Worm (Caenorhabditis elegans) whole organism, young adult: ENCODE results near the gene C37C3.2.

ENCODE experiments used
- B0035.1 ChIP-seq: sonication (generic microtip); optimal IDR thresholded peaks from 2 replicates; lab custom pipeline; 2016; ENCODE audit warnings: missing genetic modification characterization, mild to moderate bottlenecking, missing compliant biosample characterization, missing genotype, missing genetic modification reagents
- C17E4.6 ChIP-seq: fragments of 200-800 bp; sonication (Bioruptor generic); IDR thresholded peaks from 2 replicates; pipeline ENCODE4 v1.3.6; 2022; ENCODE audit warnings: missing genetic modification reagents, missing genetic modification characterization, missing compliant biosample characterization
- F23B12.7 ChIP-seq: sonication (generic microtip); optimal IDR thresholded peaks from 2 replicates; lab custom pipeline; 2017; ENCODE audit warnings: missing genetic modification characterization, mild to moderate bottlenecking, missing compliant biosample characterization, antibody characterized with exemption, moderate library complexity; ENCODE audit not compliant: insufficient read depth
- F39B2.1 ChIP-seq: fragments of 200-800 bp; sonication (Bioruptor generic); IDR thresholded peaks from 2 replicates; pipeline ENCODE4 v1.3.6; 2022; ENCODE audit warnings: missing genetic modification reagents, missing genetic modification characterization, missing compliant biosample characterization
- T07F8.4 ChIP-seq: sonication (generic microtip); optimal IDR thresholded peaks from 2 replicates; lab custom pipeline; 2016; ENCODE audit warnings: mild to moderate bottlenecking, missing genetic modification characterization, moderate library complexity, missing compliant biosample characterization
- T26A5.8 ChIP-seq: sonication (generic microtip); optimal IDR thresholded peaks from 2 replicates; lab custom pipeline; 2016; ENCODE audit warnings: missing genetic modification characterization, missing compliant biosample characterization
- Y53G8AR.9 ChIP-seq: fragments of 200-800 bp; sonication (Bioruptor generic); conservative IDR thresholded peaks from 2 replicates; pipeline ENCODE4 v1.3.6; 2022; ENCODE audit warnings: missing genetic modification reagents, missing genetic modification characterization, missing compliant biosample characterization
- ZK185.1 ChIP-seq: sonication (generic microtip); optimal IDR thresholded peaks from 2 replicates; lab custom pipeline; 2016; ENCODE audit warnings: mild to moderate bottlenecking, missing genetic modification characterization, missing compliant biosample characterization; ENCODE audit not compliant: poor library complexity, severe bottlenecking
- aptf-3 ChIP-seq: fragments of 200-800 bp; sonication (Bioruptor generic); IDR thresholded peaks from 2 replicates; pipeline ENCODE4 v1.3.6; 2022; ENCODE audit warnings: missing genetic modification characterization, missing compliant biosample characterization
- attf-5 ChIP-seq: fragments of 200-800 bp; sonication (Bioruptor generic); optimal IDR thresholded peaks from 2 replicates; lab custom pipeline; 2018; ENCODE audit warnings: mild to moderate bottlenecking, missing genetic modification characterization, missing compliant biosample characterization
- attf-6 ChIP-seq: fragments of 200-800 bp; sonication (Bioruptor generic); IDR thresholded peaks from 2 replicates; pipeline ENCODE4 v1.3.6; 2022; ENCODE audit warnings: missing genetic modification reagents, missing genetic modification characterization, missing compliant biosample characterization
- bed-1 ChIP-seq: fragments of 200-800 bp; sonication (Bioruptor generic); IDR thresholded peaks from 2 replicates; pipeline ENCODE4 v1.3.6; 2022; ENCODE audit warnings: missing genetic modification reagents, missing genetic modification characterization, missing compliant biosample characterization
- ceh-100 ChIP-seq: fragments of 200-800 bp; sonication (Bioruptor generic); IDR thresholded peaks from 2 replicates; pipeline ENCODE4 v1.3.6; 2022; ENCODE audit warnings: missing genetic modification reagents, missing genetic modification characterization, missing compliant biosample characterization
- ceh-27 ChIP-seq: fragments of 200-800 bp; sonication (Bioruptor generic); optimal IDR thresholded peaks from 2 replicates; lab custom pipeline; 2018; ENCODE audit warnings: mild to moderate bottlenecking, missing genetic modification characterization, moderate library complexity, missing compliant biosample characterization
- ceh-79 ChIP-seq: sonication (generic microtip); optimal IDR thresholded peaks from 2 replicates; lab custom pipeline; 2017; ENCODE audit warnings: mild to moderate bottlenecking, missing genetic modification characterization, missing compliant biosample characterization
- chd-7 ChIP-seq: sonication (generic microtip); optimal IDR thresholded peaks from 2 replicates; lab custom pipeline; 2016; ENCODE audit warnings: mild to moderate bottlenecking, missing genetic modification characterization, moderate library complexity, missing compliant biosample characterization
- die-1 ChIP-seq: sonication (generic microtip); optimal IDR thresholded peaks from 2 replicates; lab custom pipeline; 2016; ENCODE audit warnings: missing genotype, mild to moderate bottlenecking, missing genetic modification characterization, missing compliant biosample characterization
- dpff-1 ChIP-seq: sonication (generic microtip); optimal IDR thresholded peaks from 2 replicates; lab custom pipeline; 2017; ENCODE audit warnings: mild to moderate bottlenecking, missing genetic modification characterization, missing compliant biosample characterization
- dpl-1 ChIP-seq: fragments of 150-350 bp; optimal IDR thresholded peaks from 2 replicates; lab custom pipeline; 2014; ENCODE audit warnings: missing biosample characterization, missing genetic modification reagents, missing genetic modification characterization
- ekl-4 ChIP-seq: fragments of 200-800 bp; sonication (Bioruptor generic); IDR thresholded peaks from 2 replicates; pipeline ENCODE4 v1.3.6; 2022; ENCODE audit warnings: missing genetic modification reagents, missing genetic modification characterization, missing compliant biosample characterization
- ets-4 ChIP-seq: fragments of 200-800 bp; sonication (Bioruptor generic); optimal IDR thresholded peaks from 2 replicates; lab custom pipeline; 2018; ENCODE audit warnings: mild to moderate bottlenecking, missing genetic modification characterization, missing compliant biosample characterization
- hlh-12 ChIP-seq: sonication (generic microtip); optimal IDR thresholded peaks from 2 replicates; lab custom pipeline; 2016; ENCODE audit warnings: missing genetic modification characterization, missing compliant biosample characterization
- hmg-1.2 ChIP-seq: fragments of 200-800 bp; sonication (Bioruptor generic); IDR thresholded peaks from 2 replicates; pipeline ENCODE4 v1.3.6; 2022; ENCODE audit warnings: missing genetic modification reagents, missing genetic modification characterization, missing compliant biosample characterization
- lin-40 ChIP-seq: sonication (generic microtip); optimal IDR thresholded peaks from 2 replicates; lab custom pipeline; 2016; ENCODE audit warnings: missing genetic modification characterization, mild to moderate bottlenecking, missing compliant biosample characterization, missing genotype, missing genetic modification reagents
- lin-54 ChIP-seq: fragments of 200-800 bp; sonication (Bioruptor generic); optimal IDR thresholded peaks from 2 replicates; lab custom pipeline; 2018; ENCODE audit warnings: mild to moderate bottlenecking, missing genetic modification characterization, missing compliant biosample characterization
- lsl-1 ChIP-seq: fragments of 200-800 bp; sonication (Bioruptor generic); optimal IDR thresholded peaks from 2 replicates; lab custom pipeline; 2018; ENCODE audit warnings: mild to moderate bottlenecking, missing genetic modification characterization, moderate library complexity, missing compliant biosample characterization
- lsy-27 ChIP-seq: sonication (generic microtip); optimal IDR thresholded peaks from 2 replicates; lab custom pipeline; 2017; ENCODE audit warnings: missing genetic modification characterization, mild to moderate bottlenecking, missing compliant biosample characterization, antibody characterized with exemption, missing genotype, borderline replicate concordance; ENCODE audit not compliant: insufficient read depth
- mcd-1 ChIP-seq: fragments of 200-800 bp; sonication (Bioruptor generic); IDR thresholded peaks from 2 replicates; pipeline ENCODE4 v1.3.6; 2022; ENCODE audit warnings: missing genetic modification reagents, missing genetic modification characterization, missing compliant biosample characterization
- mxl-1 ChIP-seq: sonication (generic microtip); optimal IDR thresholded peaks from 2 replicates; lab custom pipeline; 2016; ENCODE audit warnings: missing genetic modification characterization, missing compliant biosample characterization
- nfya-2 ChIP-seq: fragments of 200-800 bp; sonication (Bioruptor generic); IDR thresholded peaks from 2 replicates; pipeline ENCODE4 v1.3.6; 2022; ENCODE audit warnings: missing genetic modification reagents, missing genetic modification characterization, missing compliant biosample characterization
- nfyb-1 ChIP-seq: fragments of 200-800 bp; sonication (Bioruptor generic); IDR thresholded peaks from 2 replicates; pipeline ENCODE4 v1.3.6; 2022; ENCODE audit warnings: missing genetic modification reagents, missing genetic modification characterization, missing compliant biosample characterization
- nhr-179 ChIP-seq: sonication (generic microtip); optimal IDR thresholded peaks from 2 replicates; lab custom pipeline; 2016; ENCODE audit warnings: mild to moderate bottlenecking, missing genetic modification characterization, missing compliant biosample characterization
- nhr-27 ChIP-seq: fragments of 200-800 bp; sonication (Bioruptor generic); optimal IDR thresholded peaks from 2 replicates; lab custom pipeline; 2018; ENCODE audit warnings: mild to moderate bottlenecking, missing genetic modification characterization, moderate library complexity, missing compliant biosample characterization
- pbrm-1 ChIP-seq: fragments of 200-800 bp; sonication (Bioruptor generic); IDR thresholded peaks from 2 replicates; pipeline ENCODE4 v1.3.6; 2022; ENCODE audit warnings: missing genetic modification reagents, missing genetic modification characterization, missing compliant biosample characterization
- pha-4 ChIP-seq: fragments of 150-350 bp; sonication (generic microtip); optimal IDR thresholded peaks from 2 replicates; lab custom pipeline; 2014; ENCODE audit warnings: missing biosample characterization, missing genetic modification reagents, missing genetic modification characterization
- rec-8 ChIP-seq, 2 experiments: sonication (generic microtip); optimal IDR thresholded peaks; 2 replicates each; lab custom pipeline; 2016; ENCODE audit warnings: mild to moderate bottlenecking in 2 of 2, missing genetic modification characterization in 2 of 2, missing genetic modification reagents in 2 of 2, missing genotype in 2 of 2, missing biosample characterization in 1 of 2, missing compliant biosample characterization in 1 of 2, moderate library complexity in 1 of 2
- snpc-3.4 ChIP-seq: sonication (generic microtip); optimal IDR thresholded peaks from 2 replicates; lab custom pipeline; 2017; ENCODE audit warnings: missing genetic modification characterization, mild to moderate bottlenecking, missing compliant biosample characterization, antibody characterized with exemption, moderate library complexity, missing genotype, missing genetic modification reagents
- sptf-2 ChIP-seq: fragments of 200-800 bp; sonication (Bioruptor generic); optimal IDR thresholded peaks from 2 replicates; lab custom pipeline; 2018; ENCODE audit warnings: mild to moderate bottlenecking, missing genetic modification characterization, missing compliant biosample characterization
- tbp1 ChIP-seq: fragments of 200-800 bp; sonication (Bioruptor generic); optimal IDR thresholded peaks from 2 replicates; lab custom pipeline; 2018; ENCODE audit warnings: mild to moderate bottlenecking, missing genetic modification characterization, missing compliant biosample characterization
- tlf-1 ChIP-seq: fragments of 200-800 bp; sonication (Bioruptor generic); optimal IDR thresholded peaks from 2 replicates; lab custom pipeline; 2018; ENCODE audit warnings: mild to moderate bottlenecking, missing genetic modification characterization, missing compliant biosample characterization
- xnd-1 ChIP-seq: sonication (generic microtip); optimal IDR thresholded peaks from 2 replicates; lab custom pipeline; 2016; ENCODE audit warnings: missing genotype, missing genetic modification reagents, missing genetic modification characterization, missing compliant biosample characterization
- zim-3 ChIP-seq: sonication (generic microtip); optimal IDR thresholded peaks from 2 replicates; lab custom pipeline; 2017; ENCODE audit warnings: mild to moderate bottlenecking, missing genetic modification characterization, moderate library complexity, missing compliant biosample characterization
- ztf-18 ChIP-seq: sonication (generic microtip); optimal IDR thresholded peaks from 2 replicates; lab custom pipeline; 2016; ENCODE audit warnings: missing genotype, mild to moderate bottlenecking, missing genetic modification characterization, missing compliant biosample characterization
- ztf-3 ChIP-seq: fragments of 200-800 bp; sonication (Bioruptor generic); optimal IDR thresholded peaks from 2 replicates; lab custom pipeline; 2018; ENCODE audit warnings: mild to moderate bottlenecking, missing genetic modification characterization, missing compliant biosample characterization

Gene C37C3.2

DNA sequence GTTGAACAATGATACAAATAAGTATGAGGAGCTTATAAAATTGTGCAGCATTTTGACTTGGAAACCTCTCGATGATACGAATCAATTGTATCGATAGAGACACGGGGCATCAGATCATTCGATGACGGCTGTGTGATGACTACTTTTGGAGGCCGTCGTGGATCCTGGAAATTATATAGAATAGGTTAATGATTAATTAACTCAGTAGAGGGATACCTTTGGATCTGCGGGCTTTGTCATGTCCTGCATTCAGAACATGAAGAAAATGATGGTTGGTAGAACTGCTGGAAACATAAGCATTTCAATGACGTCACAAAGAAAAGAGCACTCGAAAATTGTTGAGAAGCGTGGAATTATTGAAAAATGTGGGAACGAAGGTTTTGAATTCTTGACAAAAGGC is 41.1 kb upstream of the C37C3.2 start, which contains the start of gene ZK742.6 (continued):
- no peak for TF ChIP-seq ceh-100
- TF ChIP-seq dpff-1 (tag; lab: Kevin White, UChicago), result no peak
- TF ChIP-seq attf-6 (GFP tag; lab: Robert Waterston, UW), result peak; percentile 41; the same call in 1 of the 2 replicates
- 0 out of 2 replicates have a peak, but pooled peaks have one; percentile 52 for TF ChIP-seq pbrm-1
- no peak for TF ChIP-seq rec-8 (tag; optimal IDR thresholded peaks at IDR 0.05; lab: Kevin White, UChicago)
- 0 out of 2 replicates have a peak, but pooled peaks have one; percentile 50 for TF ChIP-seq Y53G8AR.9 (GFP tag; lab: Robert Waterston, UW)
- TF ChIP-seq nfyb-1 (GFP tag; lab: Robert Waterston, UW), result no peak
- TF ChIP-seq lin-54 (GFP tag; lab: Kevin White, UChicago), result peak; percentile 34
- peak; percentile 66 for TF ChIP-seq ekl-4 (GFP tag; lab: Robert Waterston, UW)

DNA sequence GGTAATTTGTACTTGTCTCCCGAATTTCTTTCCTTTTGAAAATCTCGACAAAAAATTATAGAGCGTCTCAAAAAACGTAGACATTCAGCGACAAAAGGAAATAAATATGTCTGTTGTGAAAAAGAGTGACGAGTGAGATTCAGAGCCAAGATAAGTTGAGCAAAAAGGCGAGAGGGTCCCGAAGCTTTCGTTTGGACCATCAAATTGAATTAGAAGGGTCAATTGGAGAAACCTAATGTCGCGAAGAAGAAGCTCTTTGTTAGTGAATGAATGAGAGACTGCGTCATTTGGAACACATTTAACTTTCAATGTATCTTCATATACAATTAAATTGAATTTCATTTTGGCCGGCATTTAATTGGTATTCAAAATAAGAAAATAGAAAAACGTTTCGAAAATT is 39.3 kb upstream of the C37C3.2 start:
- TF ChIP-seq ets-4 (GFP tag; lab: Kevin White, UChicago) (no peak), nfya-2 (no peak), lin-40 (tag; lab: Kevin White, UChicago) (no peak), C17E4.6 (no peak), hlh-12 (tag; lab: Kevin White, UChicago) (no peak), tbp1 (no peak), aptf-3 (GFP tag; lab: Robert Waterston, UW) (no peak), nhr-27 (tag; lab: Kevin White, UChicago) (no peak), T26A5.8 (no peak), ztf-18 (tag; lab: Kevin White, UChicago) (no peak), mxl-1 (tag; lab: Kevin White, UChicago) (no peak), ceh-79 (tag; lab: Kevin White, UChicago) (no peak), ZK185.1 (tag; lab: Kevin White, UChicago) (no peak), B0035.1 (no peak)

DNA sequence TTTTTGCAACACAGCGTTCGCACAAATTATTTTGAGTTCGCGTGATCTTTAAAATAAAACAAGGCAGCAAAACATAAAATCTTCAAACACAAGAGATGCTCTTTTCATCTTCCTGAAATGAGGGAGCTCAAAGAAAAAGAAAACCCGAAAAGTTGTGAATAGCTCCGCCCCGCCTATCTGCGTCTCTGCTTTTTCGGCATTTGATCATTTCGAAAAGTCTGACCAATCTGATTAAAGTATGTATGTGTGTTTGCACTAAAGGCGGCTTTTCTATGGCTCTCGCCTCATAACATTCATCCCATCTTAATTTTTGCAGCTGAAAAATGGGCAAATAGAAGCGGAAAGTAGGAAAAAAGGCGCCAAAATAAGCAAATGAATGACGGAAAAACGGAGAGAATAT is 36.2 kb upstream of the C37C3.2 start:
- TF ChIP-seq nhr-179 (tag; lab: Kevin White, UChicago), result no peak

DNA sequence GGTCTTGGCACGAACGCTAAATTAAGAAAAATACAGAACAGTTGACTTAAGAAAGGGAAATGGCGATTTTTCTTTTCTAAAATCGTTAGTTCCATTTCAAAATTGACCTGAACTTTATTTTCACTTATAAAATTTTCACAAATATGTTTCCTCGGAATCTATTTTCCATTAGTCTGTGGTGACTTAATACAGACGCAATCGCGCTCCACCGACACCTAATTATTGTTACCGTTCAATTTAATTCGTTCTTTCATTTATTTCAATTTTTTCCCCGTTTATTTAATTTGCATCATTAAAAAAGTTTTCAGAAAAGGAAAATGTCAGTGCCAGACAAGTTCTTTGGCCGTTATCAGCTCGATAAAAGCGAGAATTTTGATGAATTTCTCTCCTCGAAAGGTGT is 35.5 kb upstream of the C37C3.2 start, which contains the start of gene lbp-4:
lbp-4 (plus strand) TSS at position 309 of the 400 bp plus-strand sequence.
- TF ChIP-seq die-1 (tag; lab: Kevin White, UChicago), result no peak
- TF ChIP-seq sptf-2 (GFP tag; lab: Kevin White, UChicago), result no peak
- TF ChIP-seq F39B2.1 (GFP tag; lab: Robert Waterston, UW), result no peak
- TF ChIP-seq ztf-3 (GFP tag; lab: Kevin White, UChicago), result no peak
- TF ChIP-seq nfyb-1 (GFP tag; lab: Robert Waterston, UW), result no peak
- peak; percentile 92 for TF ChIP-seq ceh-100
- peak; percentile 30 for TF ChIP-seq lsl-1 (GFP tag; lab: Kevin White, UChicago)
- TF ChIP-seq hmg-1.2 (GFP tag; lab: Robert Waterston, UW), result no peak; the same call in 1 of the 2 replicates
- no peak for TF ChIP-seq nhr-27 (tag; lab: Kevin White, UChicago)
- TF ChIP-seq dpl-1 (GFP tag; lab: Kevin White, UChicago), result no peak
- no peak for TF ChIP-seq pha-4 (tag; lab: Kevin White, UChicago)
- TF ChIP-seq xnd-1, result no peak
- TF ChIP-seq T07F8.4 (tag; lab: Kevin White, UChicago), result no peak
- TF ChIP-seq ceh-27 (GFP tag; lab: Kevin White, UChicago), result peak; percentile 15
- no peak for TF ChIP-seq bed-1
- no peak for TF ChIP-seq T26A5.8
- TF ChIP-seq chd-7 (tag; lab: Kevin White, UChicago), result no peak
- TF ChIP-seq snpc-3.4 (tag; lab: Kevin White, UChicago), result no peak
- no peak for TF ChIP-seq lsy-27
- TF ChIP-seq F23B12.7, result peak; percentile 74
- peak; percentile 24 for TF ChIP-seq ZK185.1 (tag; lab: Kevin White, UChicago)
- no peak for TF ChIP-seq tlf-1 (GFP tag; lab: Kevin White, UChicago)
- TF ChIP-seq mcd-1 (GFP tag; lab: Robert Waterston, UW), result peak; percentile 65; the same call in 1 of the 2 replicates
- TF ChIP-seq attf-5, result peak; percentile 55
- no peak for TF ChIP-seq zim-3 (tag; lab: Kevin White, UChicago)
